Worm (Caenorhabditis elegans) whole organism, late embryonic: ENCODE data around the gene nspc-7.

Source experiments
- F13H6.1 ChIP-seq: sonication (generic microtip); optimal IDR thresholded peaks from 2 replicates; lab custom pipeline; 2016; ENCODE audit warnings: missing genetic modification characterization, missing compliant biosample characterization
- K02D7.2 ChIP-seq: sonication (generic microtip); optimal IDR thresholded peaks from 2 replicates; lab custom pipeline; 2017; ENCODE audit warnings: mild to moderate bottlenecking, missing genetic modification characterization, missing compliant biosample characterization
- T23F11.4 ChIP-seq: fragments of 200-800 bp; sonication (Bioruptor generic); optimal IDR thresholded peaks from 2 replicates; lab custom pipeline; 2018; ENCODE audit warnings: mild to moderate bottlenecking, missing genetic modification characterization, missing compliant biosample characterization
- Y22D7AL.16 ChIP-seq: sonication (generic microtip); optimal IDR thresholded peaks from 2 replicates; lab custom pipeline; 2016; ENCODE audit warnings: missing genetic modification characterization, missing compliant biosample characterization
- ama-1 ChIP-seq: fragments of 150-350 bp; optimal IDR thresholded peaks from 2 replicates; lab custom pipeline; 2014
- ceh-14 ChIP-seq: sonication (generic microtip); optimal IDR thresholded peaks from 2 replicates; lab custom pipeline; 2016; ENCODE audit warnings: missing genotype, missing genetic modification characterization, missing compliant biosample characterization
- ceh-34 ChIP-seq: sonication (generic microtip); optimal IDR thresholded peaks from 2 replicates; lab custom pipeline; 2016; ENCODE audit warnings: mild to moderate bottlenecking, missing genetic modification characterization, missing compliant biosample characterization
- ceh-45 ChIP-seq: fragments of 200-800 bp; sonication (Bioruptor generic); IDR thresholded peaks from 2 replicates; pipeline ENCODE4 v1.3.6; 2022; ENCODE audit warnings: missing genetic modification reagents, missing genetic modification characterization, missing compliant biosample characterization
- ceh-6 ChIP-seq: fragments of 200-800 bp; sonication (Bioruptor generic); optimal IDR thresholded peaks from 2 replicates; lab custom pipeline; 2018; ENCODE audit warnings: mild to moderate bottlenecking, missing genetic modification characterization, missing compliant biosample characterization
- che-1 ChIP-seq: sonication (generic microtip); optimal IDR thresholded peaks from 2 replicates; lab custom pipeline; 2016; ENCODE audit warnings: mild to moderate bottlenecking, missing genetic modification characterization, missing compliant biosample characterization
- fkh-6 ChIP-seq: sonication (generic microtip); optimal IDR thresholded peaks from 2 replicates; lab custom pipeline; 2016; ENCODE audit warnings: missing genetic modification characterization, missing compliant biosample characterization
- hlh-30 ChIP-seq: sonication (generic microtip); optimal IDR thresholded peaks from 2 replicates; lab custom pipeline; 2017; ENCODE audit warnings: antibody characterized with exemption, missing genetic modification characterization, missing compliant biosample characterization; ENCODE audit not compliant: insufficient read depth
- hlh-8 ChIP-seq: sonication (generic microtip); optimal IDR thresholded peaks from 2 replicates; lab custom pipeline; 2016; ENCODE audit warnings: missing genotype, missing genetic modification characterization, missing compliant biosample characterization
- madf-2 ChIP-seq: sonication (generic microtip); optimal IDR thresholded peaks from 2 replicates; lab custom pipeline; 2017; ENCODE audit warnings: missing genetic modification characterization, missing compliant biosample characterization
- syd-9 ChIP-seq: sonication (generic microtip); optimal IDR thresholded peaks from 2 replicates; lab custom pipeline; 2016; ENCODE audit warnings: mild to moderate bottlenecking, missing genetic modification characterization, moderate library complexity, missing compliant biosample characterization
- tbx-2 ChIP-seq: sonication (generic microtip); optimal IDR thresholded peaks from 2 replicates; lab custom pipeline; 2016; ENCODE audit warnings: missing genetic modification characterization, missing compliant biosample characterization
- ttx-3 ChIP-seq: sonication (generic microtip); optimal IDR thresholded peaks from 2 replicates; lab custom pipeline; 2016; ENCODE audit warnings: missing genetic modification reagents, missing genetic modification characterization, missing compliant biosample characterization
- zip-5 ChIP-seq: sonication (generic microtip); optimal IDR thresholded peaks from 2 replicates; lab custom pipeline; 2016; ENCODE audit warnings: missing genetic modification characterization, missing compliant biosample characterization

Gene nspc-7

ce11 chrX:8584825-8585384 is 43.2 kb downstream of the nspc-7 start:
- TF ChIP-seq ceh-45 (GFP tag; lab: Robert Waterston, UW): no peak
- no peak for TF ChIP-seq ama-1 (lab: Kevin White, UChicago)
- TF ChIP-seq Y22D7AL.16 (tag; lab: Kevin White, UChicago): no peak
- TF ChIP-seq syd-9 (tag; lab: Kevin White, UChicago): no peak
- no peak for TF ChIP-seq ceh-14 (tag; lab: Kevin White, UChicago)
- no peak for TF ChIP-seq ttx-3 (tag; lab: Kevin White, UChicago)
- no peak for TF ChIP-seq F13H6.1 (tag; lab: Kevin White, UChicago)
- no peak for TF ChIP-seq K02D7.2 (tag; lab: Kevin White, UChicago)
- TF ChIP-seq zip-5 (tag; lab: Kevin White, UChicago): no peak
- TF ChIP-seq fkh-6: no peak
- no peak for TF ChIP-seq hlh-30 (tag; lab: Kevin White, UChicago)

ce11 chrX:8585837-8586236 is 44.2 kb downstream of the nspc-7 start, which contains the start of gene F18E9.3:
Gene F18E9.3, plus strand, starts transcription at chrX:8586147.
- no peak for TF ChIP-seq che-1
- no peak for TF ChIP-seq hlh-8 (tag; lab: Kevin White, UChicago)
- no peak for TF ChIP-seq madf-2 (tag; lab: Kevin White, UChicago)
- TF ChIP-seq T23F11.4 (GFP tag; lab: Kevin White, UChicago): no peak
- no peak for TF ChIP-seq ceh-6 (GFP tag; lab: Kevin White, UChicago)
- TF ChIP-seq ceh-34 (tag; lab: Kevin White, UChicago): no peak
- no peak for TF ChIP-seq tbx-2
